Worm (Caenorhabditis elegans) whole organism, young adult: Measurements from ENCODE around the gene egl-21.

Experiments
- B0261.1 ChIP-seq: sonication (generic microtip); optimal IDR thresholded peaks from 2 replicates; lab custom pipeline; 2016; ENCODE audit warnings: mild to moderate bottlenecking, missing genetic modification characterization, moderate library complexity, missing compliant biosample characterization
- B0336.3 ChIP-seq: fragments of 200-800 bp; sonication (Bioruptor generic); IDR thresholded peaks from 2 replicates; pipeline ENCODE4 v1.3.6; 2022; ENCODE audit warnings: missing genetic modification characterization, missing compliant biosample characterization
- F57C9.4 ChIP-seq: sonication (generic microtip); optimal IDR thresholded peaks from 2 replicates; lab custom pipeline; 2017; ENCODE audit warnings: mild to moderate bottlenecking, missing genetic modification characterization, missing compliant biosample characterization
- Y53G8AR.9 ChIP-seq: fragments of 200-800 bp; sonication (Bioruptor generic); conservative IDR thresholded peaks from 2 replicates; pipeline ENCODE4 v1.3.6; 2022; ENCODE audit warnings: missing genetic modification reagents, missing genetic modification characterization, missing compliant biosample characterization
- Y56A3A.18 ChIP-seq: fragments of 200-800 bp; sonication (Bioruptor generic); IDR thresholded peaks from 2 replicates; pipeline ENCODE4 v1.3.6; 2022; ENCODE audit warnings: missing genetic modification reagents, missing genetic modification characterization, missing compliant biosample characterization
- Y67H2A.10 ChIP-seq: fragments of 200-800 bp; sonication (Bioruptor generic); conservative IDR thresholded peaks from 2 replicates; pipeline ENCODE4 v1.3.6; 2022; ENCODE audit warnings: missing genetic modification reagents, missing genetic modification characterization, missing compliant biosample characterization
- ZK185.1 ChIP-seq: sonication (generic microtip); optimal IDR thresholded peaks from 2 replicates; lab custom pipeline; 2016; ENCODE audit warnings: mild to moderate bottlenecking, missing genetic modification characterization, missing compliant biosample characterization; ENCODE audit not compliant: poor library complexity, severe bottlenecking
- akir-1 ChIP-seq: fragments of 200-800 bp; sonication (Bioruptor generic); optimal IDR thresholded peaks from 2 replicates; lab custom pipeline; 2018; ENCODE audit warnings: mild to moderate bottlenecking, missing genetic modification characterization, moderate library complexity, missing compliant biosample characterization
- attf-5 ChIP-seq: fragments of 200-800 bp; sonication (Bioruptor generic); optimal IDR thresholded peaks from 2 replicates; lab custom pipeline; 2018; ENCODE audit warnings: mild to moderate bottlenecking, missing genetic modification characterization, missing compliant biosample characterization
- cebp-1 ChIP-seq, 2 experiments: fragments of 200-800 bp in 1 of 2; sonication (Bioruptor generic) in 1 of 2; sonication (generic microtip) in 1 of 2; IDR thresholded peaks in 1 of 2; optimal IDR thresholded peaks in 1 of 2; 2 replicates each; pipeline versions ENCODE4 v1.3.6 to Lab custom; 2017 to 2022; ENCODE audit warnings: missing compliant biosample characterization in 2 of 2, missing genetic modification characterization in 2 of 2, mild to moderate bottlenecking in 1 of 2, missing genetic modification reagents in 1 of 2, moderate library complexity in 1 of 2
- ceh-40 ChIP-seq: fragments of 200-800 bp; sonication (Bioruptor generic); IDR thresholded peaks from 2 replicates; pipeline ENCODE4 v1.3.6; 2022; ENCODE audit warnings: missing genetic modification characterization, missing compliant biosample characterization
- ceh-79 ChIP-seq: sonication (generic microtip); optimal IDR thresholded peaks from 2 replicates; lab custom pipeline; 2017; ENCODE audit warnings: mild to moderate bottlenecking, missing genetic modification characterization, missing compliant biosample characterization
- die-1 ChIP-seq: sonication (generic microtip); optimal IDR thresholded peaks from 2 replicates; lab custom pipeline; 2016; ENCODE audit warnings: missing genotype, mild to moderate bottlenecking, missing genetic modification characterization, missing compliant biosample characterization
- dpff-1 ChIP-seq: sonication (generic microtip); optimal IDR thresholded peaks from 2 replicates; lab custom pipeline; 2017; ENCODE audit warnings: mild to moderate bottlenecking, missing genetic modification characterization, missing compliant biosample characterization
- dpl-1 ChIP-seq: fragments of 150-350 bp; optimal IDR thresholded peaks from 2 replicates; lab custom pipeline; 2014; ENCODE audit warnings: missing biosample characterization, missing genetic modification reagents, missing genetic modification characterization
- efl-1 ChIP-seq: fragments of 150-350 bp; optimal IDR thresholded peaks from 2 replicates; lab custom pipeline; 2014; ENCODE audit warnings: missing biosample characterization, missing genetic modification reagents, missing genetic modification characterization
- egl-18 ChIP-seq: fragments of 200-800 bp; sonication (Bioruptor generic); IDR thresholded peaks from 2 replicates; pipeline ENCODE4 v1.3.6; 2022; ENCODE audit warnings: missing genetic modification reagents, missing genetic modification characterization, missing compliant biosample characterization
- egl-44 ChIP-seq: fragments of 200-800 bp; sonication (Bioruptor generic); IDR thresholded peaks from 2 replicates; pipeline ENCODE4 v1.3.6; 2022; ENCODE audit warnings: missing genetic modification reagents, missing genetic modification characterization, missing compliant biosample characterization
- ets-4 ChIP-seq: fragments of 200-800 bp; sonication (Bioruptor generic); optimal IDR thresholded peaks from 2 replicates; lab custom pipeline; 2018; ENCODE audit warnings: mild to moderate bottlenecking, missing genetic modification characterization, missing compliant biosample characterization
- fkh-3 ChIP-seq: sonication (generic microtip); optimal IDR thresholded peaks from 2 replicates; lab custom pipeline; 2016; ENCODE audit warnings: mild to moderate bottlenecking, missing genetic modification characterization, missing compliant biosample characterization
- hlh-26 ChIP-seq: fragments of 200-800 bp; sonication (Bioruptor generic); conservative IDR thresholded peaks from 2 replicates; pipeline ENCODE4 v1.3.6; 2022; ENCODE audit warnings: missing genetic modification reagents, missing genetic modification characterization, missing compliant biosample characterization
- hrde-1 ChIP-seq: sonication (generic microtip); optimal IDR thresholded peaks from 2 replicates; lab custom pipeline; 2016; ENCODE audit warnings: missing genetic modification characterization, mild to moderate bottlenecking, missing compliant biosample characterization, moderate library complexity, missing genotype, missing genetic modification reagents, borderline replicate concordance
- hsf-1 ChIP-seq: fragments of 200-800 bp; sonication (Bioruptor generic); IDR thresholded peaks from 2 replicates; pipeline ENCODE4 v1.3.6; 2022; ENCODE audit warnings: missing genetic modification reagents, missing genetic modification characterization, missing compliant biosample characterization
- lin-35 ChIP-seq, 3 experiments: fragments of 150-350 bp in 2 of 3; sonication (generic microtip) in 1 of 3; optimal IDR thresholded peaks; 2 replicates each; lab custom pipeline; 2014 to 2018; ENCODE audit warnings: missing biosample characterization in 3 of 3, missing genetic modification characterization in 3 of 3, missing genetic modification reagents in 3 of 3
- lin-40 ChIP-seq: sonication (generic microtip); optimal IDR thresholded peaks from 2 replicates; lab custom pipeline; 2016; ENCODE audit warnings: missing genetic modification characterization, mild to moderate bottlenecking, missing compliant biosample characterization, missing genotype, missing genetic modification reagents
- lin-54 ChIP-seq: fragments of 200-800 bp; sonication (Bioruptor generic); optimal IDR thresholded peaks from 2 replicates; lab custom pipeline; 2018; ENCODE audit warnings: mild to moderate bottlenecking, missing genetic modification characterization, missing compliant biosample characterization
- madf-3 ChIP-seq: fragments of 200-800 bp; sonication (Bioruptor generic); IDR thresholded peaks from 2 replicates; pipeline ENCODE4 v1.3.6; 2022; ENCODE audit warnings: missing genetic modification reagents, missing genetic modification characterization, missing compliant biosample characterization
- madf-8 ChIP-seq: fragments of 200-800 bp; sonication (Bioruptor generic); conservative IDR thresholded peaks from 2 replicates; pipeline ENCODE4 v1.3.6; 2022; ENCODE audit warnings: missing genetic modification reagents, missing genetic modification characterization, missing compliant biosample characterization
- mcd-1 ChIP-seq: fragments of 200-800 bp; sonication (Bioruptor generic); IDR thresholded peaks from 2 replicates; pipeline ENCODE4 v1.3.6; 2022; ENCODE audit warnings: missing genetic modification reagents, missing genetic modification characterization, missing compliant biosample characterization
- nfyb-1 ChIP-seq: fragments of 200-800 bp; sonication (Bioruptor generic); IDR thresholded peaks from 2 replicates; pipeline ENCODE4 v1.3.6; 2022; ENCODE audit warnings: missing genetic modification reagents, missing genetic modification characterization, missing compliant biosample characterization
- nhr-27 ChIP-seq: fragments of 200-800 bp; sonication (Bioruptor generic); optimal IDR thresholded peaks from 2 replicates; lab custom pipeline; 2018; ENCODE audit warnings: mild to moderate bottlenecking, missing genetic modification characterization, moderate library complexity, missing compliant biosample characterization
- nhr-80 ChIP-seq: sonication (generic microtip); optimal IDR thresholded peaks from 2 replicates; lab custom pipeline; 2016; ENCODE audit warnings: missing genetic modification characterization, missing compliant biosample characterization
- nhr-90 ChIP-seq: sonication (generic microtip); optimal IDR thresholded peaks from 2 replicates; lab custom pipeline; 2016; ENCODE audit warnings: missing genotype, mild to moderate bottlenecking, missing genetic modification characterization, missing compliant biosample characterization
- pha-4 ChIP-seq: fragments of 150-350 bp; sonication (generic microtip); optimal IDR thresholded peaks from 2 replicates; lab custom pipeline; 2014; ENCODE audit warnings: missing biosample characterization, missing genetic modification reagents, missing genetic modification characterization
- rpc-1 ChIP-seq, 2 experiments: fragments of 150-350 bp in 1 of 2; sonication (generic microtip) in 1 of 2; optimal IDR thresholded peaks; 2 replicates each; lab custom pipeline; 2014 to 2018; ENCODE audit warnings: missing biosample characterization in 1 of 2, missing genetic modification characterization in 1 of 2, missing genetic modification reagents in 1 of 2, missing genotype in 1 of 2
- sdz-38 ChIP-seq: sonication (generic microtip); optimal IDR thresholded peaks from 2 replicates; lab custom pipeline; 2016; ENCODE audit warnings: missing genotype, missing genetic modification characterization, missing compliant biosample characterization
- snpc-4 ChIP-seq, 5 experiments: fragments of 150-350 bp in 1 of 5; sonication (generic microtip) in 4 of 5; optimal IDR thresholded peaks; 2 replicates each; lab custom pipeline; 2014 to 2018; ENCODE audit warnings: missing genetic modification characterization in 5 of 5, missing biosample characterization in 3 of 5, antibody characterized with exemption in 2 of 5, mild to moderate bottlenecking in 2 of 5, missing compliant biosample characterization in 2 of 5, missing genotype in 2 of 5, moderate library complexity in 2 of 5, missing genetic modification reagents in 1 of 5
- unc-130 ChIP-seq: sonication (generic microtip); optimal IDR thresholded peaks from 2 replicates; lab custom pipeline; 2016; ENCODE audit warnings: missing genetic modification reagents, missing genetic modification characterization, missing compliant biosample characterization
- unc-62 ChIP-seq: fragments of 150-350 bp; optimal IDR thresholded peaks from 2 replicates; lab custom pipeline; 2014; ENCODE audit warnings: missing biosample characterization, missing genetic modification reagents, missing genetic modification characterization
- xnd-1 ChIP-seq: sonication (generic microtip); optimal IDR thresholded peaks from 2 replicates; lab custom pipeline; 2016; ENCODE audit warnings: missing genotype, missing genetic modification reagents, missing genetic modification characterization, missing compliant biosample characterization
- zfh-2 ChIP-seq: fragments of 200-800 bp; sonication (Bioruptor generic); conservative IDR thresholded peaks from 2 replicates; pipeline ENCODE4 v1.3.6; 2022; ENCODE audit warnings: missing genetic modification reagents, missing genetic modification characterization, missing compliant biosample characterization
- ztf-22 ChIP-seq: fragments of 200-800 bp; sonication (Bioruptor generic); optimal IDR thresholded peaks from 2 replicates; lab custom pipeline; 2018; ENCODE audit warnings: mild to moderate bottlenecking, missing genetic modification characterization, moderate library complexity, missing compliant biosample characterization
- ztf-26 ChIP-seq: sonication (generic microtip); optimal IDR thresholded peaks from 2 replicates; lab custom pipeline; 2017; ENCODE audit warnings: missing genetic modification characterization, missing compliant biosample characterization
- ztf-3 ChIP-seq: fragments of 200-800 bp; sonication (Bioruptor generic); optimal IDR thresholded peaks from 2 replicates; lab custom pipeline; 2018; ENCODE audit warnings: mild to moderate bottlenecking, missing genetic modification characterization, missing compliant biosample characterization
- ztf-6 ChIP-seq: fragments of 200-800 bp; sonication (Bioruptor generic); IDR thresholded peaks from 2 replicates; pipeline ENCODE4 v1.3.6; 2022; ENCODE audit warnings: missing genetic modification reagents, missing genetic modification characterization, missing compliant biosample characterization

egl-21 gene

ce11 chrIV:10513266-10513665 lies 31.6 kb upstream of the egl-21 start:
- TF ChIP-seq zfh-2 (no peak), ztf-3 (GFP tag; lab: Kevin White, UChicago) (no peak), dpff-1 (tag; lab: Kevin White, UChicago) (no peak), hlh-26 (GFP tag; lab: Robert Waterston, UW) (no peak), unc-62 (peak; percentile 56), Y53G8AR.9 (GFP tag; lab: Robert Waterston, UW) (no peak), cebp-1 (GFP tag; IDR thresholded peaks at IDR 0.05; lab: Robert Waterston, UW) (no peak), cebp-1 (tag; optimal IDR thresholded peaks at IDR 0.05; lab: Kevin White, UChicago) (peak; percentile 57), mcd-1 (GFP tag; lab: Robert Waterston, UW) (no peak), ets-4 (GFP tag; lab: Kevin White, UChicago) (no peak), lin-54 (GFP tag; lab: Kevin White, UChicago) (no peak), nhr-27 (tag; lab: Kevin White, UChicago) (no peak), egl-18 (no peak), snpc-4 (GFP tag; optimal IDR thresholded peaks at IDR 0.05; lab: Kevin White, UChicago) (no peak), snpc-4 (tag; optimal IDR thresholded peaks at IDR 0.05; lab: Kevin White, UChicago) (no peak), ztf-26 (tag; lab: Kevin White, UChicago) (no peak), nhr-80 (tag; lab: Kevin White, UChicago) (peak; percentile 57), madf-3 (no peak), lin-40 (tag; lab: Kevin White, UChicago) (no peak), B0336.3 (GFP tag; lab: Robert Waterston, UW) (no peak), Y67H2A.10 (no peak), xnd-1 (tag; lab: Kevin White, UChicago) (no peak), hsf-1 (no peak), hrde-1 (no peak), ceh-79 (no peak), ZK185.1 (no peak), nfyb-1 (GFP tag; lab: Robert Waterston, UW) (no peak), Y56A3A.18 (GFP tag; lab: Robert Waterston, UW) (no peak), madf-8 (no peak)

DNA sequence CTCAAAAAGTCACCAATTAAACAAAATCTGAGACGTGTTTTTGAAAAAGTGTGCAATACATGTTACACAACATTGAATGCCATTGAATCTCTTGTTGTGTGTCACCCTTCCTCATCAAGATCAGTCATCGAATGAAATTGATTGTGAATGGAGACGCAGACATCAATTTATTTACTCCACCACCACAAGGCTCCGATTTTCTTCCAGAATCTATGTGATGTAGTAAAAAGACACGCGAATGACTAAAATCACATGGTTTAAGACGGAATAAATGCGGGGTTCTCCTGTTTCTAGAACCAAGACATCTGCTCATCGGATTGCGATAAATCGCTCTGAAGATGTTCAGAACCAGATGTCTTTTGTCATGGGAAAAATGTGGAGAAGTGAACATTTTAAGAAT lies 31.1 kb upstream of the egl-21 start:
- TF ChIP-seq lin-35 (GFP tag; optimal IDR thresholded peaks at IDR 0.05; lab: Kevin White, UChicago) (no peak), lin-40 (tag; lab: Kevin White, UChicago) (no peak), ceh-40 (GFP tag; lab: Robert Waterston, UW) (no peak), die-1 (tag; lab: Kevin White, UChicago) (no peak), unc-130 (no peak), akir-1 (GFP tag; lab: Kevin White, UChicago) (no peak)

DNA sequence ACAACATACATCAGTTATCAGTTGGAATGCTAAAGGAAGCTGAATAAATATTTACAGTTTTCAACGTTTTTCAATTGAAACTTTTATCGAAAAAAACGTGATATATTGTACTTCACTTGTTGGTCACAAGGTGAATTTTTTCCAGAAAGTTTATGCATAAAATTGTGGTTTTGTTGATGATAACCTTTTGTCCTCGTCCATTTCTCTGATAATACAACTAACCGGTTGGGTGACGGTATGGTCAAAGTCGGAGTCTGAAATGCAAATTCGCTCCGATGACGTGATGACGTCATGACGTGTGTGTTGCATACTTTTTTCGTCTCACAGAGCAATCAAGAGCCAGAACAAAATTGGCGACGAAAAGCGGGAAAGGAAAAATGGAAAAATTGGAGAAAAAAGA lies 29.8 kb upstream of the egl-21 start:
- TF ChIP-seq ztf-6 (no peak), ceh-79 (no peak), ztf-3 (GFP tag; lab: Kevin White, UChicago) (no peak), nhr-90 (tag; lab: Kevin White, UChicago) (peak; percentile 13), lin-35 (GFP tag; optimal IDR thresholded peaks at IDR 0.05; lab: Kevin White, UChicago) (no peak), egl-44 (GFP tag; lab: Robert Waterston, UW) (0 out of 2 replicates have a peak, but pooled peaks have one; percentile 13), nhr-80 (tag; lab: Kevin White, UChicago) (peak; percentile 77), hlh-26 (GFP tag; lab: Robert Waterston, UW) (no peak), egl-18 (no peak), Y53G8AR.9 (GFP tag; lab: Robert Waterston, UW) (0 out of 2 replicates have a peak, but pooled peaks have one; percentile 37), sdz-38 (tag; lab: Kevin White, UChicago) (no peak), efl-1 (no peak), rpc-1 (optimal IDR thresholded peaks at IDR 0.05; lab: Kevin White, UChicago) (no peak), rpc-1 (tag; optimal IDR thresholded peaks at IDR 0.05; lab: Kevin White, UChicago) (no peak), nhr-27 (tag; lab: Kevin White, UChicago) (no peak), dpl-1 (GFP tag; lab: Kevin White, UChicago) (no peak), fkh-3 (tag; lab: Kevin White, UChicago) (no peak), B0261.1 (tag; lab: Kevin White, UChicago) (no peak), pha-4 (peak; percentile 15), ztf-22 (no peak), attf-5 (no peak), F57C9.4 (tag; lab: Kevin White, UChicago) (no peak)
